Worm (Caenorhabditis elegans) whole organism, L4 larva: ENCODE data around the gene srv-2.

Source experiments
- D1046.2 ChIP-seq: fragments of 200-800 bp; sonication (Bioruptor generic); IDR thresholded peaks from 2 replicates; pipeline ENCODE4 v1.3.6; 2022; ENCODE audit warnings: missing genetic modification characterization, missing compliant biosample characterization
- F26F4.8 ChIP-seq: fragments of 200-800 bp; sonication (Bioruptor generic); conservative IDR thresholded peaks from 2 replicates; pipeline ENCODE4 v1.3.6; 2022; ENCODE audit warnings: missing genetic modification characterization, missing compliant biosample characterization
- F44E2.7 ChIP-seq: fragments of 200-800 bp; sonication (Bioruptor generic); IDR thresholded peaks from 2 replicates; pipeline ENCODE4 v2.1.2; 2022; ENCODE audit warnings: missing genetic modification characterization, missing compliant biosample characterization
- T20F7.1 ChIP-seq: fragments of 200-800 bp; sonication (Bioruptor generic); optimal IDR thresholded peaks from 2 replicates; lab custom pipeline; 2018; ENCODE audit warnings: mild to moderate bottlenecking, missing genetic modification characterization, missing compliant biosample characterization
- Y48G9A.11 ChIP-seq: fragments of 200-800 bp; sonication (Bioruptor generic); IDR thresholded peaks from 2 replicates; pipeline ENCODE4 v1.3.6; 2022; ENCODE audit warnings: missing genetic modification reagents, missing genetic modification characterization, missing compliant biosample characterization
- Y5F2A.4 ChIP-seq: fragments of 200-800 bp; sonication (Bioruptor generic); optimal IDR thresholded peaks from 2 replicates; lab custom pipeline; 2018; ENCODE audit warnings: mild to moderate bottlenecking, missing genetic modification characterization, missing compliant biosample characterization
- Y75B8A.6 ChIP-seq: fragments of 200-800 bp; sonication (Bioruptor generic); IDR thresholded peaks from 2 replicates; pipeline ENCODE4 v1.3.6; 2022; ENCODE audit warnings: missing genetic modification reagents, missing genetic modification characterization, missing compliant biosample characterization
- ZK546.5 ChIP-seq, 2 experiments: sonication (generic microtip); optimal IDR thresholded peaks; 2 replicates each; lab custom pipeline; 2017; ENCODE audit warnings: missing biosample characterization in 2 of 2, missing genetic modification characterization in 2 of 2
- aha-1 ChIP-seq: fragments of 150-350 bp; peaks from one replicate; lab custom pipeline; 2014; ENCODE audit warnings: missing biosample characterization, missing genetic modification characterization
- aly-2 ChIP-seq: sonication (generic microtip); optimal IDR thresholded peaks from 2 replicates; lab custom pipeline; 2018; ENCODE audit warnings: missing biosample characterization, missing genetic modification characterization
- ama-1 ChIP-seq: fragments of 150-350 bp; optimal IDR thresholded peaks from 2 replicates; lab custom pipeline; 2014; ENCODE audit warnings: inconsistent platforms, mixed read lengths
- attf-4 ChIP-seq: sonication (generic microtip); optimal IDR thresholded peaks from 3 replicates; lab custom pipeline; 2017; ENCODE audit warnings: missing biosample characterization, missing genetic modification characterization
- ceh-32 ChIP-seq: sonication (generic microtip); optimal IDR thresholded peaks from 2 replicates; lab custom pipeline; 2016; ENCODE audit warnings: mild to moderate bottlenecking, missing genetic modification characterization, missing compliant biosample characterization; ENCODE audit not compliant: poor library complexity
- ceh-62 ChIP-seq: sonication (generic microtip); optimal IDR thresholded peaks from 2 replicates; lab custom pipeline; 2017; ENCODE audit warnings: missing biosample characterization, missing genetic modification characterization
- ces-1 ChIP-seq: fragments of 150-350 bp; sonication (generic microtip); optimal IDR thresholded peaks from 4 replicates; lab custom pipeline; 2014; ENCODE audit warnings: missing biosample characterization, missing genetic modification reagents, missing genetic modification characterization
- cey-2 ChIP-seq: sonication (generic microtip); optimal IDR thresholded peaks from 3 replicates; lab custom pipeline; 2017; ENCODE audit warnings: missing genetic modification characterization, mild to moderate bottlenecking, missing compliant biosample characterization, antibody characterized with exemption, borderline replicate concordance; ENCODE audit not compliant: insufficient read depth
- daf-12 ChIP-seq: fragments of 150-350 bp; optimal IDR thresholded peaks from 2 replicates; lab custom pipeline; 2014; ENCODE audit warnings: missing biosample characterization, missing genetic modification reagents, missing genetic modification characterization
- daf-16 ChIP-seq, 3 experiments: sonication (generic microtip); optimal IDR thresholded peaks; 2 replicates each; lab custom pipeline; 2016 to 2017; ENCODE audit warnings: missing genetic modification characterization in 3 of 3, missing genetic modification reagents in 3 of 3, mild to moderate bottlenecking in 2 of 3, missing compliant biosample characterization in 2 of 3, missing biosample characterization in 1 of 3, moderate library complexity in 1 of 3
- daf-19 ChIP-seq: fragments of 200-800 bp; sonication (Bioruptor generic); conservative IDR thresholded peaks from 2 replicates; pipeline ENCODE4 v1.3.6; 2022; ENCODE audit warnings: missing genetic modification characterization, missing compliant biosample characterization
- daf-8 ChIP-seq: fragments of 200-800 bp; sonication (Bioruptor generic); IDR thresholded peaks from 2 replicates; pipeline ENCODE4 v1.3.6; 2022; ENCODE audit warnings: missing genetic modification characterization, missing compliant biosample characterization
- dmd-8 ChIP-seq: fragments of 200-800 bp; sonication (Bioruptor generic); IDR thresholded peaks from 2 replicates; pipeline ENCODE4 v1.3.6; 2022; ENCODE audit warnings: missing genetic modification characterization, missing compliant biosample characterization
- dpl-1 ChIP-seq: fragments of 150-350 bp; optimal IDR thresholded peaks from 2 replicates; lab custom pipeline; 2014; ENCODE audit warnings: missing biosample characterization, missing genetic modification reagents, missing genetic modification characterization
- dve-1 ChIP-seq: sonication (generic microtip); optimal IDR thresholded peaks from 2 replicates; lab custom pipeline; 2017; ENCODE audit warnings: antibody characterized with exemption, mild to moderate bottlenecking, missing genetic modification characterization, missing compliant biosample characterization; ENCODE audit not compliant: insufficient read depth
- egl-43 ChIP-seq: fragments of 200-800 bp; sonication (Bioruptor generic); IDR thresholded peaks from 2 replicates; pipeline ENCODE4 v1.3.6; 2022; ENCODE audit warnings: missing genetic modification reagents, missing genetic modification characterization, missing compliant biosample characterization
- fkh-10 ChIP-seq: fragments of 150-350 bp; optimal IDR thresholded peaks from 2 replicates; lab custom pipeline; 2014; ENCODE audit warnings: missing biosample characterization, missing genetic modification reagents, missing genetic modification characterization
- gei-8 ChIP-seq: fragments of 200-800 bp; sonication (Bioruptor generic); optimal IDR thresholded peaks from 2 replicates; lab custom pipeline; 2018; ENCODE audit warnings: mild to moderate bottlenecking, missing genetic modification characterization, missing compliant biosample characterization
- hlh-11 ChIP-seq: fragments of 200-800 bp; sonication (Bioruptor generic); optimal IDR thresholded peaks from 2 replicates; lab custom pipeline; 2018; ENCODE audit warnings: mild to moderate bottlenecking, missing genetic modification characterization, missing compliant biosample characterization
- hlh-30 ChIP-seq: sonication (generic microtip); optimal IDR thresholded peaks from 2 replicates; lab custom pipeline; 2017; ENCODE audit warnings: antibody characterized with exemption, mild to moderate bottlenecking, missing genetic modification characterization, missing compliant biosample characterization; ENCODE audit not compliant: insufficient read depth
- lin-1 ChIP-seq: fragments of 200-800 bp; sonication (Bioruptor generic); IDR thresholded peaks from 2 replicates; pipeline ENCODE4 v1.3.6; 2022; ENCODE audit warnings: missing genetic modification reagents, missing genetic modification characterization, missing compliant biosample characterization
- lin-13 ChIP-seq: fragments of 150-350 bp; optimal IDR thresholded peaks from 2 replicates; lab custom pipeline; 2014; ENCODE audit warnings: missing biosample characterization, missing genetic modification reagents, missing genetic modification characterization
- lin-15B ChIP-seq: fragments of 150-350 bp; sonication (generic microtip); optimal IDR thresholded peaks from 3 replicates; lab custom pipeline; 2014; ENCODE audit warnings: missing biosample characterization, missing genetic modification characterization
- lsy-2 ChIP-seq, 2 experiments: fragments of 150-350 bp in 1 of 2; sonication (generic microtip) in 1 of 2; optimal IDR thresholded peaks; 2 replicates each; lab custom pipeline; 2014 to 2017; ENCODE audit warnings: missing biosample characterization in 2 of 2, missing genetic modification characterization in 2 of 2
- madf-5 ChIP-seq, 2 experiments: fragments of 200-800 bp; sonication (Bioruptor generic); IDR thresholded peaks; 2 replicates each; pipeline ENCODE4 v1.3.6; 2022; ENCODE audit warnings: missing compliant biosample characterization in 2 of 2, missing genetic modification characterization in 2 of 2
- madf-9 ChIP-seq: fragments of 200-800 bp; sonication (Bioruptor generic); conservative IDR thresholded peaks from 2 replicates; pipeline ENCODE4 v1.3.6; 2022; ENCODE audit warnings: missing genetic modification reagents, missing genetic modification characterization, missing compliant biosample characterization
- mdl-1 ChIP-seq, 2 experiments: fragments of 150-350 bp in 1 of 2; sonication (generic microtip) in 1 of 2; optimal IDR thresholded peaks; 2 replicates each; lab custom pipeline; 2014 to 2017; ENCODE audit warnings: missing biosample characterization in 2 of 2, missing genetic modification characterization in 2 of 2
- mep-1 ChIP-seq: fragments of 150-350 bp; sonication (generic microtip); optimal IDR thresholded peaks from 3 replicates; lab custom pipeline; 2014; ENCODE audit warnings: missing biosample characterization, missing genetic modification characterization
- mxl-3 ChIP-seq: fragments of 200-800 bp; sonication (Bioruptor generic); optimal IDR thresholded peaks from 2 replicates; lab custom pipeline; 2018; ENCODE audit warnings: mild to moderate bottlenecking, missing genetic modification characterization, missing compliant biosample characterization
- nhr-111 ChIP-seq: fragments of 200-800 bp; sonication (Bioruptor generic); optimal IDR thresholded peaks from 2 replicates; lab custom pipeline; 2018; ENCODE audit warnings: mild to moderate bottlenecking, missing genetic modification characterization, missing compliant biosample characterization
- nhr-237 ChIP-seq: sonication (generic microtip); optimal IDR thresholded peaks from 2 replicates; lab custom pipeline; 2017; ENCODE audit warnings: missing biosample characterization, missing genetic modification characterization
- nhr-41 ChIP-seq: fragments of 200-800 bp; sonication (Bioruptor generic); IDR thresholded peaks from 2 replicates; pipeline ENCODE4 v1.3.6; 2022; ENCODE audit warnings: missing genetic modification reagents, missing genetic modification characterization, missing compliant biosample characterization
- nhr-77 ChIP-seq: fragments of 150-350 bp; optimal IDR thresholded peaks from 2 replicates; lab custom pipeline; 2014; ENCODE audit warnings: missing biosample characterization, missing genetic modification characterization
- pqm-1 ChIP-seq: sonication (generic microtip); optimal IDR thresholded peaks from 2 replicates; lab custom pipeline; 2017; ENCODE audit warnings: missing biosample characterization, missing genetic modification characterization
- spr-1 ChIP-seq: sonication (generic microtip); optimal IDR thresholded peaks from 2 replicates; lab custom pipeline; 2016; ENCODE audit warnings: mild to moderate bottlenecking, missing genetic modification characterization, missing compliant biosample characterization
- tag-97 ChIP-seq: fragments of 200-800 bp; sonication (Bioruptor generic); IDR thresholded peaks from 2 replicates; pipeline ENCODE4 v1.3.6; 2022; ENCODE audit warnings: missing genetic modification characterization, missing compliant biosample characterization
- unc-130 ChIP-seq: sonication (generic microtip); optimal IDR thresholded peaks from 2 replicates; lab custom pipeline; 2016; ENCODE audit warnings: missing genetic modification reagents, missing genetic modification characterization, missing compliant biosample characterization
- unc-62 ChIP-seq, 3 experiments: fragments of 150-350 bp in 1 of 3; sonication (generic microtip); optimal IDR thresholded peaks in 2 of 3; peaks in 1 of 3; 1 replicate in 1 of 3; 2 replicates in 2 of 3; lab custom pipeline; 2014 to 2017; ENCODE audit warnings: missing biosample characterization in 3 of 3, missing genetic modification characterization in 3 of 3, missing genetic modification reagents in 3 of 3, missing genotype in 1 of 3
- zfp-2 ChIP-seq: sonication (generic microtip); optimal IDR thresholded peaks from 2 replicates; lab custom pipeline; 2016; ENCODE audit warnings: mild to moderate bottlenecking, missing genetic modification characterization, missing compliant biosample characterization
- zip-11 ChIP-seq: fragments of 200-800 bp; sonication (Bioruptor generic); IDR thresholded peaks from 2 replicates; pipeline ENCODE4 v1.3.6; 2022; ENCODE audit warnings: missing genetic modification characterization, missing compliant biosample characterization
- zip-2 ChIP-seq: fragments of 150-350 bp; optimal IDR thresholded peaks from 2 replicates; lab custom pipeline; 2014; ENCODE audit warnings: missing biosample characterization, missing genetic modification characterization
- ztf-7 ChIP-seq: fragments of 150-350 bp; optimal IDR thresholded peaks from 2 replicates; lab custom pipeline; 2014; ENCODE audit warnings: missing biosample characterization, missing genetic modification characterization

srv-2 gene

ce11 chrII:10555484-10556075 is 46.5 kb downstream of the srv-2 start (continued):
- peak; percentile 3; the same call in 1 of the 2 replicates for TF ChIP-seq egl-43
- peak; percentile 15 for TF ChIP-seq nhr-111 (GFP tag; lab: Kevin White, UChicago)
- TF ChIP-seq zip-11: no peak
- peak; percentile 57 for TF ChIP-seq ama-1 (lab: Kevin White, UChicago)
- TF ChIP-seq pqm-1 (tag; lab: Kevin White, UChicago): peak; percentile 5
- TF ChIP-seq lin-13 (GFP tag; lab: Kevin White, UChicago): peak; percentile 44
- TF ChIP-seq ZK546.5 (tag; optimal IDR thresholded peaks at IDR 0.05; lab: Kevin White, UChicago): no peak
- TF ChIP-seq ceh-62 (tag; lab: Kevin White, UChicago): no peak
- TF ChIP-seq tag-97 (GFP tag; lab: Robert Waterston, UW): no peak
- TF ChIP-seq D1046.2: no peak
- no peak for TF ChIP-seq attf-4 (tag; lab: Kevin White, UChicago)
- no peak for TF ChIP-seq madf-5 (GFP tag; IDR thresholded peaks at IDR 0.05; lab: Robert Waterston, UW)
- no peak for TF ChIP-seq Y75B8A.6 (GFP tag; lab: Robert Waterston, UW)
- no peak for TF ChIP-seq unc-130 (GFP tag; lab: Kevin White, UChicago)
- TF ChIP-seq fkh-10 (GFP tag; lab: Kevin White, UChicago): no peak
- no peak for TF ChIP-seq zfp-2 (tag; lab: Kevin White, UChicago)
- TF ChIP-seq mdl-1 (tag; optimal IDR thresholded peaks at IDR 0.05; lab: Kevin White, UChicago): peak; percentile 43 to 47
- peak; percentile 72 for TF ChIP-seq mep-1 (tag; lab: Kevin White, UChicago)
- no peak for TF ChIP-seq ceh-32 (tag; lab: Kevin White, UChicago)
- no peak for TF ChIP-seq daf-8
- peak; percentile 94 for TF ChIP-seq aha-1 (tag; lab: Kevin White, UChicago)
- TF ChIP-seq ces-1 (GFP tag; lab: Kevin White, UChicago): no peak
- no peak for TF ChIP-seq daf-12 (tag; lab: Kevin White, UChicago)
- TF ChIP-seq mxl-3 (GFP tag; lab: Kevin White, UChicago): peak; percentile 25
- TF ChIP-seq T20F7.1 (GFP tag; lab: Kevin White, UChicago): peak; percentile 6
- TF ChIP-seq nhr-237 (tag; lab: Kevin White, UChicago): no peak
- peak; percentile 52; the same call in 1 of the 2 replicates for TF ChIP-seq nhr-41 (GFP tag; lab: Robert Waterston, UW)
- TF ChIP-seq lin-15B (tag; lab: Kevin White, UChicago): no peak
- TF ChIP-seq zip-2: no peak
- TF ChIP-seq nhr-77 (tag; lab: Kevin White, UChicago): peak; percentile 49
- TF ChIP-seq spr-1 (tag; lab: Kevin White, UChicago): peak; percentile 35
- no peak for TF ChIP-seq dmd-8
- no peak for TF ChIP-seq gei-8 (GFP tag; lab: Kevin White, UChicago)
- TF ChIP-seq F26F4.8 (GFP tag; lab: Robert Waterston, UW): no peak
- TF ChIP-seq dpl-1 (GFP tag; lab: Kevin White, UChicago): peak; percentile 17
- peak in 1 of 2 experiments; percentile 95 for TF ChIP-seq unc-62 (GFP tag; optimal IDR thresholded peaks at IDR 0.05 in 1 of 2; lab: Kevin White, UChicago)
- TF ChIP-seq unc-62 (tag; optimal IDR thresholded peaks at IDR 0.05; lab: Kevin White, UChicago): no peak
- TF ChIP-seq lsy-2 (tag; optimal IDR thresholded peaks at IDR 0.05; lab: Kevin White, UChicago): peak; percentile 12 to 20
- peak; percentile 60 for TF ChIP-seq dve-1 (tag; lab: Kevin White, UChicago)
- TF ChIP-seq hlh-30 (tag; lab: Kevin White, UChicago): peak; percentile 86
- no peak for TF ChIP-seq aly-2
- TF ChIP-seq hlh-11 (tag; lab: Kevin White, UChicago): peak; percentile 85
- TF ChIP-seq Y48G9A.11 (GFP tag; lab: Robert Waterston, UW): no peak
- peak; percentile 7; the same call in 1 of the 2 replicates for TF ChIP-seq lin-1
- TF ChIP-seq Y5F2A.4 (GFP tag; lab: Kevin White, UChicago): no peak
- peak; percentile 9 for TF ChIP-seq ztf-7
- TF ChIP-seq madf-9 (GFP tag; lab: Robert Waterston, UW): 0 out of 2 replicates have a peak, but pooled peaks have one; percentile 12
- 0 out of 2 replicates have a peak, but pooled peaks have one; percentile 9 for TF ChIP-seq daf-19 (GFP tag; lab: Robert Waterston, UW)
- peak in 1 of 2 experiments; percentile 26 for TF ChIP-seq daf-16 (GFP tag; optimal IDR thresholded peaks at IDR 0.05; lab: Kevin White, UChicago)
- peak; percentile 26 for TF ChIP-seq daf-16 (tag; optimal IDR thresholded peaks at IDR 0.05; lab: Kevin White, UChicago)
- no peak for TF ChIP-seq F44E2.7 (GFP tag; lab: Robert Waterston, UW)
- TF ChIP-seq cey-2 (tag; lab: Kevin White, UChicago): no peak
